Worm (Caenorhabditis elegans) whole organism, L2 larva: ENCODE data around the gene F26A1.4.

Experiments used
- C34F6.9 ChIP-seq: fragments of 150-350 bp; optimal IDR thresholded peaks from 2 replicates; lab custom pipeline; 2014; ENCODE audit warnings: missing biosample characterization, missing genetic modification characterization
- F13H6.1 ChIP-seq: sonication (generic microtip); optimal IDR thresholded peaks from 2 replicates; lab custom pipeline; 2016; ENCODE audit warnings: missing genetic modification characterization, missing compliant biosample characterization
- alr-1 ChIP-seq: fragments of 150-350 bp; optimal IDR thresholded peaks from 2 replicates; lab custom pipeline; 2014; ENCODE audit warnings: missing biosample characterization, missing genetic modification characterization
- ama-1 ChIP-seq: fragments of 150-350 bp; optimal IDR thresholded peaks from 2 replicates; lab custom pipeline; 2018; ENCODE audit warnings: inconsistent platforms
- blmp-1 ChIP-seq: sonication (generic microtip); optimal IDR thresholded peaks from 2 replicates; lab custom pipeline; 2017; ENCODE audit warnings: missing genetic modification characterization, mild to moderate bottlenecking, missing compliant biosample characterization, antibody characterized with exemption, moderate library complexity; ENCODE audit not compliant: insufficient read depth
- ceh-82 ChIP-seq: fragments of 150-350 bp; optimal IDR thresholded peaks from 2 replicates; lab custom pipeline; 2014; ENCODE audit warnings: missing biosample characterization, missing genetic modification characterization
- crh-2 ChIP-seq: sonication (generic microtip); optimal IDR thresholded peaks from 2 replicates; lab custom pipeline; 2017; ENCODE audit warnings: missing biosample characterization, missing genetic modification characterization
- egl-27 ChIP-seq: sonication (generic microtip); optimal IDR thresholded peaks from 3 replicates; lab custom pipeline; 2017; ENCODE audit warnings: missing biosample characterization, missing genetic modification reagents, missing genetic modification characterization
- elt-3 ChIP-seq: sonication (generic microtip); optimal IDR thresholded peaks from 2 replicates; lab custom pipeline; 2017; ENCODE audit warnings: missing biosample characterization, missing genetic modification characterization
- gmeb-1 ChIP-seq: fragments of 150-350 bp; optimal IDR thresholded peaks from 2 replicates; lab custom pipeline; 2014; ENCODE audit warnings: missing biosample characterization, missing genetic modification characterization
- lin-11 ChIP-seq: fragments of 150-350 bp; sonication (generic microtip); optimal IDR thresholded peaks from 2 replicates; lab custom pipeline; 2014; ENCODE audit warnings: missing biosample characterization, missing genetic modification characterization, inconsistent platforms, mixed read lengths
- lin-13 ChIP-seq: fragments of 150-350 bp; optimal IDR thresholded peaks from 2 replicates; lab custom pipeline; 2014; ENCODE audit warnings: missing biosample characterization, missing genetic modification reagents, missing genetic modification characterization
- lin-39 ChIP-seq: fragments of 150-350 bp; optimal IDR thresholded peaks from 2 replicates; lab custom pipeline; 2014; ENCODE audit warnings: missing biosample characterization, missing genetic modification reagents, missing genetic modification characterization
- lsy-2 ChIP-seq, 2 experiments: fragments of 150-350 bp in 1 of 2; sonication (generic microtip) in 1 of 2; optimal IDR thresholded peaks; 2 replicates each; lab custom pipeline; 2014 to 2017; ENCODE audit warnings: missing biosample characterization in 2 of 2, missing genetic modification characterization in 2 of 2
- mab-5 ChIP-seq: fragments of 150-350 bp; optimal IDR thresholded peaks from 2 replicates; lab custom pipeline; 2014; ENCODE audit warnings: missing biosample characterization, missing genetic modification characterization
- mdl-1 ChIP-seq, 2 experiments: fragments of 150-350 bp in 1 of 2; sonication (generic microtip) in 1 of 2; optimal IDR thresholded peaks; 2 replicates each; lab custom pipeline; 2017; ENCODE audit warnings: missing biosample characterization in 2 of 2, missing genetic modification characterization in 2 of 2
- nhr-10 ChIP-seq: sonication (generic microtip); optimal IDR thresholded peaks from 2 replicates; lab custom pipeline; 2017; ENCODE audit warnings: missing biosample characterization, missing genetic modification characterization
- nhr-11 ChIP-seq: fragments of 150-350 bp; optimal IDR thresholded peaks from 2 replicates; lab custom pipeline; 2014; ENCODE audit warnings: missing biosample characterization, missing genetic modification characterization
- nhr-129 ChIP-seq: fragments of 150-350 bp; optimal IDR thresholded peaks from 2 replicates; lab custom pipeline; 2014; ENCODE audit warnings: missing biosample characterization, missing genetic modification characterization
- nhr-21 ChIP-seq: fragments of 150-350 bp; optimal IDR thresholded peaks from 2 replicates; lab custom pipeline; 2014; ENCODE audit warnings: missing biosample characterization, missing genetic modification characterization
- nhr-23 ChIP-seq: fragments of 150-350 bp; optimal IDR thresholded peaks from 2 replicates; lab custom pipeline; 2014; ENCODE audit warnings: missing biosample characterization, missing genetic modification reagents, missing genetic modification characterization
- nhr-237 ChIP-seq: fragments of 150-350 bp; optimal IDR thresholded peaks from 2 replicates; lab custom pipeline; 2014; ENCODE audit warnings: missing biosample characterization, missing genetic modification characterization
- nhr-25 ChIP-seq: fragments of 150-350 bp; sonication (generic microtip); optimal IDR thresholded peaks from 3 replicates; lab custom pipeline; 2014; ENCODE audit warnings: missing biosample characterization, missing genetic modification characterization
- peb-1 ChIP-seq: fragments of 150-350 bp; optimal IDR thresholded peaks from 2 replicates; lab custom pipeline; 2014; ENCODE audit warnings: missing biosample characterization, missing genetic modification characterization
- skn-1 ChIP-seq: sonication (generic microtip); optimal IDR thresholded peaks from 2 replicates; lab custom pipeline; 2017; ENCODE audit warnings: missing biosample characterization, missing genetic modification characterization
- snpc-4 ChIP-seq: fragments of 150-350 bp; optimal IDR thresholded peaks from 2 replicates; lab custom pipeline; 2014; ENCODE audit warnings: missing biosample characterization, missing genetic modification characterization
- unc-39 ChIP-seq: fragments of 150-350 bp; optimal IDR thresholded peaks from 2 replicates; lab custom pipeline; 2014; ENCODE audit warnings: missing biosample characterization, missing genetic modification characterization
- unc-55 ChIP-seq: fragments of 150-350 bp; sonication (generic microtip); optimal IDR thresholded peaks from 3 replicates; lab custom pipeline; 2014; ENCODE audit warnings: missing biosample characterization, missing genetic modification reagents, missing genetic modification characterization
- unc-62 ChIP-seq: fragments of 150-350 bp; optimal IDR thresholded peaks from 2 replicates; lab custom pipeline; 2014; ENCODE audit warnings: missing biosample characterization, missing genetic modification reagents, missing genetic modification characterization
- zag-1 ChIP-seq: fragments of 150-350 bp; optimal IDR thresholded peaks from 2 replicates; lab custom pipeline; 2014; ENCODE audit warnings: missing biosample characterization, missing genetic modification characterization
- ztf-1 ChIP-seq: fragments of 200-800 bp; sonication (Bioruptor generic); conservative IDR thresholded peaks from 2 replicates; pipeline ENCODE4 v1.3.6; 2022; ENCODE audit warnings: missing genetic modification characterization, missing compliant biosample characterization
- ztf-11 ChIP-seq: sonication (generic microtip); optimal IDR thresholded peaks from 2 replicates; lab custom pipeline; 2017; ENCODE audit warnings: missing biosample characterization, missing genetic modification characterization
- ztf-4 ChIP-seq: fragments of 150-350 bp; optimal IDR thresholded peaks from 2 replicates; lab custom pipeline; 2014; ENCODE audit warnings: missing biosample characterization, missing genetic modification characterization

The F26A1.4 gene

DNA sequence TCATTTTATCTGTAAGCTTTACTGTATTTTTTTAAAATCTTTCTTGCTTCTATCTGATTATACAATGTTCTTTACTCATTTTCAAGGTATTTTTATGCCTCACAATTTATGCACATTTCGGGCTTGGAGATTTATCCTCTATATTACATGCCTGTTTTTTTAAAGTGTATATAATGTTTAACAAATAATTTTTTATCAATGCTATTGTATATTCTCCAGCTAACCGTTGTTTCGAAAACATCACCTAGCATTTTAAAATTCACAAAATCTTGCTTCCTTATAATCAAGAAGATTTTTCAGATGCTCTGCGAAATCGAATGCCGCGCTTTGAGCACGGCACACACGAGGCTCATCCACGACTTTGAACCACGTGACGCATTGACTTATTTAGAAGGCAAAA lies 34.7 kb downstream of the F26A1.4 start, which contains the start of gene ced-4:
Gene ced-4, plus strand, starts transcription at position 301 of the 400 bp plus-strand sequence.
- TF ChIP-seq C34F6.9 (tag; lab: Kevin White, UChicago) (no peak), peb-1 (tag; lab: Kevin White, UChicago) (no peak), egl-27 (no peak), elt-3 (no peak), unc-39 (no peak), alr-1 (no peak), zag-1 (no peak), blmp-1 (tag; lab: Kevin White, UChicago) (no peak), ceh-82 (tag; lab: Kevin White, UChicago) (no peak), ztf-4 (tag; lab: Kevin White, UChicago) (no peak), lsy-2 (tag; optimal IDR thresholded peaks at IDR 0.05; lab: Kevin White, UChicago) (no peak)

- TF ChIP-seq mdl-1 (tag; optimal IDR thresholded peaks at IDR 0.05; lab: Kevin White, UChicago), result no peak
- TF ChIP-seq nhr-11, result no peak
- no peak for TF ChIP-seq elt-3
- no peak for TF ChIP-seq blmp-1 (tag; lab: Kevin White, UChicago)
- no peak for TF ChIP-seq ztf-11 (tag; lab: Kevin White, UChicago)
- TF ChIP-seq peb-1 (tag; lab: Kevin White, UChicago), result no peak
- no peak for TF ChIP-seq zag-1
- no peak for TF ChIP-seq lin-11 (tag; lab: Kevin White, UChicago)
- TF ChIP-seq nhr-129 (tag; lab: Kevin White, UChicago), result no peak
- no peak for TF ChIP-seq F13H6.1 (tag; lab: Kevin White, UChicago)
- no peak for TF ChIP-seq unc-55
Measured at ce11 chrIII:4854918-4855317, 37.6 kb downstream of the F26A1.4 start, which contains the start of gene C35D10.8. Gene C35D10.8 (plus strand): TSS chrIII:4855218.

- TF ChIP-seq lsy-2 (tag; optimal IDR thresholded peaks at IDR 0.05; lab: Kevin White, UChicago), result no peak
- no peak for TF ChIP-seq nhr-11
- no peak for TF ChIP-seq mab-5 (tag; lab: Kevin White, UChicago)
- TF ChIP-seq snpc-4 (tag; lab: Kevin White, UChicago), result no peak
- no peak for TF ChIP-seq ztf-1 (GFP tag; lab: Robert Waterston, UW)
- no peak for TF ChIP-seq nhr-10 (tag; lab: Kevin White, UChicago)
- no peak for TF ChIP-seq ceh-82 (tag; lab: Kevin White, UChicago)
- TF ChIP-seq ztf-4 (tag; lab: Kevin White, UChicago), result no peak
- TF ChIP-seq nhr-23, result no peak
- TF ChIP-seq ama-1, result no peak
- TF ChIP-seq elt-3, result no peak
- no peak for TF ChIP-seq C34F6.9 (tag; lab: Kevin White, UChicago)
- TF ChIP-seq egl-27, result no peak
- no peak for TF ChIP-seq alr-1
- no peak for TF ChIP-seq peb-1 (tag; lab: Kevin White, UChicago)
- TF ChIP-seq crh-2, result no peak
- no peak for TF ChIP-seq skn-1 (tag; lab: Kevin White, UChicago)
Measured at ce11 chrIII:4856109-4856508, 38.8 kb downstream of the F26A1.4 start, which contains the start of gene C35D10.7. Gene C35D10.7 (plus strand): TSS chrIII:4856193.

DNA sequence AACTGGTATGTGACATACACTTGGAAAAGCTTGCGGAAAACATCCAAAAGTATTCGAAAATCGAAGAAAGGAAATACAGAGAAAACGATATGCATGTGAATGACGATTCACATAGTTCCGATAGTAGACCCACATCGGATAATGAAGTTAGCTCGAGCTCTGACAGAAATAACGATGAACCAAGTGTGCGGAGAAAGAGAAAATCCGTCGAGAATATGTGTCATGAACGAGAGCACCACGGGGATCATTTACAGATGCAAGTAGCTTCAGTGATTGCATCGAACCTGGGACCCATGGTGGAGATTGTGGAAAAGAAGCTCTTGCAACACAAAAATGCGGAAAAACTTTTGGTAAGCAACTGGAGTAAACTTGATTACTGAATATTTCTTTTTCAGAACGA lies 39.7 kb downstream of the F26A1.4 start:
- TF ChIP-seq F13H6.1 (tag; lab: Kevin White, UChicago), result no peak
- no peak for TF ChIP-seq lin-13 (GFP tag; lab: Kevin White, UChicago)
- TF ChIP-seq lin-39 (tag; lab: Kevin White, UChicago), result no peak
- no peak for TF ChIP-seq egl-27
- TF ChIP-seq, all 48 proteins: peak for 0

DNA sequence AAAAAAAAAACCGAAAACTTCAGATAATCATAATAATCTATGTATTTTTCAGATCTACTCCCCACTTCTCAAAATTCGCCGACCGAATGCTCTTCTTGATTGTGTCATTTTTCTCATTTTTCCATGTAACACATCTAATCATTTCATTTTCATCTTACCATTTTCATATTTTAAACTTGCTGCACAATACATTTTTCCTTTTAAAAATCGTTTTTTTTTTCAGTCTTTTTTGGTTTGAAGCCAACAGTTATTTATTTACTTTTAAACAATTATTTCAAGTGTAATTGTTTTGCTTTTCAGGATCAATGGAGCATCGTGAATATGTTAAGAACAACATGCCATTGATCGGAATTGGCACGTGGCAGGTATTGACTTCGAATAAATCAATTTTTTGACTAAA lies 41.7 kb downstream of the F26A1.4 start, which contains the start of gene C35D10.6:
Gene C35D10.6, plus strand, starts transcription at position 301 of the 400 bp plus-strand sequence.
- TF ChIP-seq snpc-4 (tag; lab: Kevin White, UChicago) (no peak), blmp-1 (tag; lab: Kevin White, UChicago) (no peak), lin-39 (tag; lab: Kevin White, UChicago) (no peak), nhr-21 (tag; lab: Kevin White, UChicago) (no peak), unc-55 (no peak), zag-1 (no peak), ceh-82 (tag; lab: Kevin White, UChicago) (no peak), nhr-25 (no peak), skn-1 (tag; lab: Kevin White, UChicago) (no peak), nhr-237 (tag; lab: Kevin White, UChicago) (no peak), unc-62 (no peak), C34F6.9 (tag; lab: Kevin White, UChicago) (no peak), mdl-1 (tag; optimal IDR thresholded peaks at IDR 0.05; lab: Kevin White, UChicago) (no peak), ama-1 (no peak), gmeb-1 (tag; lab: Kevin White, UChicago) (no peak), alr-1 (no peak), lsy-2 (tag; optimal IDR thresholded peaks at IDR 0.05; lab: Kevin White, UChicago) (no peak)
- TF ChIP-seq, all 48 proteins: peak for 0
